Worm (Caenorhabditis elegans) whole organism, L3 larva: ENCODE results near the gene Y51H4A.1.
"Not testable (repeated sequence)": the region's sequence is repeated elsewhere in the genome, so short reads cannot be mapped to it uniquely, and the experiment has no call there.

Source experiments
- ZK546.5 ChIP-seq: sonication (generic microtip); optimal IDR thresholded peaks from 2 replicates; lab custom pipeline; 2017; ENCODE audit warnings: missing biosample characterization, missing genetic modification characterization
- aly-2 ChIP-seq: fragments of 150-350 bp; optimal IDR thresholded peaks from 2 replicates; lab custom pipeline; 2014; ENCODE audit warnings: missing biosample characterization, missing genetic modification characterization
- ceh-16 ChIP-seq: sonication (generic microtip); optimal IDR thresholded peaks from 2 replicates; lab custom pipeline; 2017; ENCODE audit warnings: missing biosample characterization, missing genetic modification characterization
- ceh-28 ChIP-seq: fragments of 150-350 bp; optimal IDR thresholded peaks from 2 replicates; lab custom pipeline; 2014; ENCODE audit warnings: missing biosample characterization, missing genetic modification reagents, missing genetic modification characterization
- ceh-82 ChIP-seq: fragments of 150-350 bp; optimal IDR thresholded peaks from 2 replicates; lab custom pipeline; 2014; ENCODE audit warnings: missing biosample characterization, missing genetic modification characterization
- ceh-9 ChIP-seq: sonication (generic microtip); optimal IDR thresholded peaks from 2 replicates; lab custom pipeline; 2018; ENCODE audit warnings: missing biosample characterization, missing genetic modification characterization
- egl-27 ChIP-seq: sonication (generic microtip); optimal IDR thresholded peaks from 4 replicates; lab custom pipeline; 2017; ENCODE audit warnings: missing biosample characterization, missing genetic modification reagents, missing genetic modification characterization
- egl-5 ChIP-seq: fragments of 150-350 bp; optimal IDR thresholded peaks from 2 replicates; lab custom pipeline; 2017; ENCODE audit warnings: missing biosample characterization, missing genetic modification reagents, missing genetic modification characterization, inconsistent platforms
- elt-1 ChIP-seq: fragments of 150-350 bp; optimal IDR thresholded peaks from 2 replicates; lab custom pipeline; 2014; ENCODE audit warnings: missing biosample characterization, missing genetic modification characterization
- elt-2 ChIP-seq: sonication (generic microtip); optimal IDR thresholded peaks from 2 replicates; lab custom pipeline; 2016; ENCODE audit warnings: missing genetic modification reagents, mild to moderate bottlenecking, missing genetic modification characterization, missing compliant biosample characterization
- eor-1 ChIP-seq, 2 experiments: fragments of 150-350 bp; optimal IDR thresholded peaks; 2 replicates each; lab custom pipeline; 2014 to 2018; ENCODE audit warnings: missing biosample characterization in 2 of 2, missing genetic modification characterization in 2 of 2
- fkh-10 ChIP-seq: sonication (generic microtip); optimal IDR thresholded peaks from 2 replicates; lab custom pipeline; 2017; ENCODE audit warnings: missing biosample characterization, missing genetic modification reagents, missing genetic modification characterization
- fkh-2 ChIP-seq: fragments of 150-350 bp; optimal IDR thresholded peaks from 2 replicates; lab custom pipeline; 2014; ENCODE audit warnings: missing biosample characterization, missing genetic modification reagents, missing genetic modification characterization
- fos-1 ChIP-seq: fragments of 150-350 bp; optimal IDR thresholded peaks from 2 replicates; lab custom pipeline; 2014; ENCODE audit warnings: missing biosample characterization, missing genetic modification characterization
- hmg-11 ChIP-seq: sonication (generic microtip); optimal IDR thresholded peaks from 2 replicates; lab custom pipeline; 2016; ENCODE audit warnings: missing genetic modification characterization, missing compliant biosample characterization
- jun-1 ChIP-seq: fragments of 150-350 bp; optimal IDR thresholded peaks from 2 replicates; lab custom pipeline; 2014; ENCODE audit warnings: missing biosample characterization, missing genetic modification reagents, missing genetic modification characterization
- lin-15B ChIP-seq: fragments of 150-350 bp; optimal IDR thresholded peaks from 2 replicates; lab custom pipeline; 2014; ENCODE audit warnings: missing biosample characterization, missing genetic modification characterization
- lin-39 ChIP-seq: fragments of 150-350 bp; optimal IDR thresholded peaks from 2 replicates; lab custom pipeline; 2018; ENCODE audit warnings: missing biosample characterization, missing genetic modification reagents, missing genetic modification characterization
- mdl-1 ChIP-seq: fragments of 150-350 bp; optimal IDR thresholded peaks from 2 replicates; lab custom pipeline; 2014; ENCODE audit warnings: missing biosample characterization, missing genetic modification characterization
- nfya-1 ChIP-seq: sonication (generic microtip); optimal IDR thresholded peaks from 2 replicates; lab custom pipeline; 2017; ENCODE audit warnings: missing genetic modification characterization, mild to moderate bottlenecking, missing compliant biosample characterization, antibody characterized with exemption, moderate library complexity; ENCODE audit not compliant: insufficient read depth
- nhr-11 ChIP-seq: fragments of 150-350 bp; optimal IDR thresholded peaks from 2 replicates; lab custom pipeline; 2014; ENCODE audit warnings: missing biosample characterization, missing genetic modification characterization
- nhr-12 ChIP-seq: fragments of 150-350 bp; optimal IDR thresholded peaks from 2 replicates; lab custom pipeline; 2014; ENCODE audit warnings: missing biosample characterization, missing genetic modification characterization
- nhr-23 ChIP-seq: fragments of 150-350 bp; optimal IDR thresholded peaks from 2 replicates; lab custom pipeline; 2014; ENCODE audit warnings: missing biosample characterization, missing genetic modification reagents, missing genetic modification characterization
- nhr-237 ChIP-seq: fragments of 150-350 bp; optimal IDR thresholded peaks from 2 replicates; lab custom pipeline; 2014; ENCODE audit warnings: missing biosample characterization, missing genetic modification characterization
- nhr-43 ChIP-seq: sonication (generic microtip); optimal IDR thresholded peaks from 2 replicates; lab custom pipeline; 2016; ENCODE audit warnings: mild to moderate bottlenecking, missing genetic modification characterization, missing compliant biosample characterization; ENCODE audit not compliant: poor library complexity, severe bottlenecking
- nhr-67 ChIP-seq: fragments of 150-350 bp; optimal IDR thresholded peaks from 2 replicates; lab custom pipeline; 2014; ENCODE audit warnings: missing biosample characterization, missing genetic modification characterization
- nhr-76 ChIP-seq: fragments of 150-350 bp; sonication (generic microtip); optimal IDR thresholded peaks from 5 replicates; lab custom pipeline; 2014; ENCODE audit warnings: missing biosample characterization, missing genetic modification characterization
- pha-4 ChIP-seq: fragments of 150-350 bp; optimal IDR thresholded peaks from 2 replicates; lab custom pipeline; 2014; ENCODE audit warnings: missing biosample characterization, missing genetic modification reagents, missing genetic modification characterization
- pqm-1 ChIP-seq: fragments of 150-350 bp; optimal IDR thresholded peaks from 2 replicates; lab custom pipeline; 2017; ENCODE audit warnings: missing biosample characterization, missing genetic modification characterization, inconsistent platforms
- sea-2 ChIP-seq: fragments of 150-350 bp; sonication (generic microtip); optimal IDR thresholded peaks from 4 replicates; lab custom pipeline; 2014; ENCODE audit warnings: missing biosample characterization, missing genetic modification reagents, missing genetic modification characterization
- skn-1 ChIP-seq: fragments of 150-350 bp; optimal IDR thresholded peaks from 2 replicates; lab custom pipeline; 2014; ENCODE audit warnings: missing biosample characterization, missing genetic modification characterization
- snpc-4 ChIP-seq: fragments of 150-350 bp; optimal IDR thresholded peaks from 2 replicates; lab custom pipeline; 2014; ENCODE audit warnings: missing biosample characterization, missing genetic modification characterization
- unc-62 ChIP-seq: fragments of 150-350 bp; sonication (generic microtip); optimal IDR thresholded peaks from 4 replicates; lab custom pipeline; 2014; ENCODE audit warnings: missing biosample characterization, missing genetic modification reagents, missing genetic modification characterization

The Y51H4A.1 gene

ce11 chrIV:16477169-16477568 is at the start of gene Y51H4A.1:
Gene Y51H4A.1, minus strand, starts transcription at chrIV:16477295.
- no peak for TF ChIP-seq pqm-1 (tag; lab: Kevin White, UChicago)

- no peak for TF ChIP-seq nfya-1 (tag; lab: Kevin White, UChicago)
- TF ChIP-seq aly-2 (tag; lab: Kevin White, UChicago): no peak
- TF ChIP-seq nhr-237 (tag; lab: Kevin White, UChicago): no peak
- TF ChIP-seq nhr-67 (tag; lab: Kevin White, UChicago): no peak
- TF ChIP-seq egl-5 (tag; lab: Kevin White, UChicago): no peak
- no peak for TF ChIP-seq ceh-28
- TF ChIP-seq ceh-16: no peak
- no peak for TF ChIP-seq jun-1 (tag; lab: Kevin White, UChicago)
- no peak for TF ChIP-seq fkh-10 (GFP tag; lab: Kevin White, UChicago)
Observed at ce11 chrIV:16526038-16526437, 48.9 kb upstream of the Y51H4A.1 start, which contains the start of gene Y51H4A.5. Gene Y51H4A.5, minus strand, starts transcription at chrIV:16526138.

- peak; percentile 46 for TF ChIP-seq pqm-1 (tag; lab: Kevin White, UChicago)
- peak; percentile 73 for TF ChIP-seq elt-2 (tag; lab: Kevin White, UChicago)
- no peak for TF ChIP-seq hmg-11 (tag; lab: Kevin White, UChicago)
Observed at ce11 chrIV:16525018-16525417, 47.9 kb upstream of the Y51H4A.1 start.

DNA sequence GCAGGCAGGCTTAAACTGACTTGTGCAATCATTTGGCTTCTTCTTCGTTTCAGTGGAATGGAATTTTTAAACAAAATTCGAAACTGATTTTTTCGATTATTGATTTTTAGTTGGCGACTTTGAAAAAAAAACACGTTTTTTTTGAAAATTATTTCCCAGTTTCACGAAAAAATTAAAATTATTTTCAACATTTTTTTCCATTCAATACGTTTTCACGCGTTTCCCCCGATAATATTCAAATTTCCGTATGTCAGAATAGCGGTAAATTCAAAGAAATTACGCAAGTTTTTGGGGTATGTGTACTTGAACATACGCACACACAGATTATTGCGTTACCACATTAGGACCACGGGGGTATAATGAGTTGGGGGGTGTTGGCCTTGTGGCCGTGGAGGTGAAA is 30.0 kb upstream of the Y51H4A.1 start, which contains the start of gene Y51H4A.935:
Gene Y51H4A.935, minus strand, starts transcription at position 101 of the 400 bp plus-strand sequence.
- not testable (repeated sequence) for TF ChIP-seq lin-15B; nhr-43 (tag; lab: Kevin White, UChicago); lin-39 (tag; lab: Kevin White, UChicago)

- TF ChIP-seq mdl-1 (tag; lab: Kevin White, UChicago): no peak
- no peak for TF ChIP-seq nhr-12
- TF ChIP-seq fkh-10 (GFP tag; lab: Kevin White, UChicago): no peak
- TF ChIP-seq nhr-11 (tag; lab: Kevin White, UChicago): no peak
- TF ChIP-seq sea-2: no peak
- TF ChIP-seq pha-4 (tag; lab: Kevin White, UChicago): no peak
- no peak for TF ChIP-seq nhr-76
- no peak for TF ChIP-seq nhr-237 (tag; lab: Kevin White, UChicago)
- TF ChIP-seq ceh-9 (tag; lab: Kevin White, UChicago): no peak
- TF ChIP-seq nhr-23 (tag; lab: Kevin White, UChicago): no peak
- TF ChIP-seq lin-15B: no peak
- TF ChIP-seq nhr-43 (tag; lab: Kevin White, UChicago): no peak
- no peak for TF ChIP-seq skn-1 (tag; lab: Kevin White, UChicago)
- TF ChIP-seq fos-1 (tag; lab: Kevin White, UChicago): no peak
- no peak for TF ChIP-seq eor-1 (tag; optimal IDR thresholded peaks at IDR 0.05; lab: Kevin White, UChicago)
- no peak for TF ChIP-seq ZK546.5 (tag; lab: Kevin White, UChicago)
- no peak for TF ChIP-seq elt-1 (tag; lab: Kevin White, UChicago)
- TF ChIP-seq ceh-82 (tag; lab: Kevin White, UChicago): no peak
- TF ChIP-seq jun-1 (tag; lab: Kevin White, UChicago): no peak
- no peak for TF ChIP-seq unc-62 (GFP tag; lab: Kevin White, UChicago)
- TF ChIP-seq, all 47 proteins: peak for 0
Observed at ce11 chrIV:16505632-16506203, 28.6 kb upstream of the Y51H4A.1 start, which contains the start of gene zip-7. Gene zip-7, minus strand, starts transcription at chrIV:16505682.

- no peak for TF ChIP-seq fkh-2 (tag; lab: Kevin White, UChicago)
- peak; percentile 20 for TF ChIP-seq snpc-4 (tag; lab: Kevin White, UChicago)
- no peak for TF ChIP-seq pha-4 (tag; lab: Kevin White, UChicago)
- TF ChIP-seq egl-27 (tag; lab: Kevin White, UChicago): no peak
- TF ChIP-seq fkh-10 (GFP tag; lab: Kevin White, UChicago): no peak
- TF ChIP-seq nfya-1 (tag; lab: Kevin White, UChicago): no peak
Observed at ce11 chrIV:16503590-16504217, 26.6 kb upstream of the Y51H4A.1 start.
